Fruit fly (Drosophila melanogaster) whole organism, embryonic: ENCODE data around the gene CG15498.
A peak's percentile ranks its signal among the peaks of the same experiment; 100 is the strongest.

Source experiments
- Ada2b ChIP-seq: fragments of 200-800 bp; sonication (Bioruptor generic); IDR thresholded peaks from 2 replicates; pipeline ENCODE4 v1.3.6; 2022; ENCODE audit warnings: missing biosample characterization, missing genetic modification characterization
- CG10431 ChIP-seq: fragments of 200-800 bp; sonication (Bioruptor generic); optimal IDR thresholded peaks from 3 replicates; lab custom pipeline; 2018; ENCODE audit warnings: missing biosample characterization, mild to moderate bottlenecking, missing genetic modification characterization
- CG10959 ChIP-seq: fragments of 200-800 bp; sonication (Bioruptor generic); IDR thresholded peaks from 2 replicates; pipeline ENCODE4 v1.3.6; 2022; ENCODE audit warnings: missing biosample characterization, missing genetic modification characterization
- CG14050 ChIP-seq: fragments of 200-800 bp; sonication (Bioruptor generic); IDR thresholded peaks from 3 replicates; pipeline ENCODE4 v1.3.6; 2022; ENCODE audit warnings: missing biosample characterization, missing genetic modification characterization
- CG15269 ChIP-seq: fragments of 200-800 bp; sonication (Bioruptor generic); optimal IDR thresholded peaks from 2 replicates; lab custom pipeline; 2018; ENCODE audit warnings: missing biosample characterization, mild to moderate bottlenecking, missing genetic modification characterization, moderate library complexity
- CG1602 ChIP-seq: fragments of 200-800 bp; sonication (Bioruptor generic); optimal IDR thresholded peaks from 3 replicates; lab custom pipeline; 2016; ENCODE audit warnings: missing biosample characterization, missing genetic modification characterization
- CG18764 ChIP-seq: fragments of 200-800 bp; sonication (Bioruptor generic); optimal IDR thresholded peaks from 3 replicates; lab custom pipeline; 2016; ENCODE audit warnings: missing biosample characterization, missing genetic modification characterization
- CG30020 ChIP-seq: fragments of 200-800 bp; optimal IDR thresholded peaks from 2 replicates; lab custom pipeline; 2019; ENCODE audit warnings: missing biosample characterization, mild to moderate bottlenecking, missing genetic modification characterization, moderate library complexity
- CG31365 ChIP-seq: fragments of 200-800 bp; sonication (Bioruptor generic); optimal IDR thresholded peaks from 2 replicates; lab custom pipeline; 2018; ENCODE audit warnings: missing biosample characterization, mild to moderate bottlenecking, missing genetic modification characterization
- CG34376 ChIP-seq: fragments of 200-800 bp; sonication (Bioruptor generic); optimal IDR thresholded peaks from 2 replicates; lab custom pipeline; 2018; ENCODE audit warnings: missing biosample characterization, mild to moderate bottlenecking, missing genetic modification characterization
- CG3995 ChIP-seq: fragments of 200-800 bp; sonication (Bioruptor generic); optimal IDR thresholded peaks from 3 replicates; lab custom pipeline; 2016; ENCODE audit warnings: missing biosample characterization, missing genetic modification characterization
- CG4617 ChIP-seq: fragments of 200-800 bp; sonication (Bioruptor generic); optimal IDR thresholded peaks from 3 replicates; lab custom pipeline; 2016; ENCODE audit warnings: missing biosample characterization, missing genetic modification characterization, borderline replicate concordance
- CG6683 ChIP-seq: fragments of 200-800 bp; sonication (Bioruptor generic); optimal IDR thresholded peaks from 2 replicates; lab custom pipeline; 2017; ENCODE audit warnings: missing biosample characterization, mild to moderate bottlenecking, missing genetic modification characterization, missing genetic modification reagents
- D19A ChIP-seq: fragments of 200-800 bp; optimal IDR thresholded peaks from 3 replicates; lab custom pipeline; 2019; ENCODE audit warnings: missing biosample characterization, mild to moderate bottlenecking, missing genetic modification characterization, moderate library complexity
- Doc3 ChIP-seq: fragments of 200-800 bp; sonication (Bioruptor generic); IDR thresholded peaks from 3 replicates; pipeline ENCODE4 v1.3.6; 2022; ENCODE audit warnings: missing biosample characterization, missing genetic modification characterization; ENCODE audit not compliant: partially characterized antibody
- Dref ChIP-seq: fragments of 200-800 bp; sonication (Bioruptor generic); IDR thresholded peaks from 2 replicates; pipeline ENCODE4 v1.3.6; 2022; ENCODE audit warnings: missing biosample characterization, missing genetic modification characterization
- Drgx ChIP-seq: fragments of 200-800 bp; sonication (Bioruptor generic); IDR thresholded peaks from 2 replicates; pipeline ENCODE4 v1.3.6; 2022; ENCODE audit warnings: missing biosample characterization, missing genetic modification characterization
- Fer3 ChIP-seq: fragments of 200-800 bp; sonication (Bioruptor generic); optimal IDR thresholded peaks from 2 replicates; lab custom pipeline; 2018; ENCODE audit warnings: missing biosample characterization, mild to moderate bottlenecking, missing genetic modification characterization, moderate library complexity
- GATAe ChIP-seq: fragments of 200-800 bp; sonication (Bioruptor generic); conservative IDR thresholded peaks from 2 replicates; pipeline ENCODE4 v1.3.6; 2022; ENCODE audit warnings: missing biosample characterization, missing genetic modification characterization
- HLH3B ChIP-seq: fragments of 200-800 bp; sonication (Bioruptor generic); IDR thresholded peaks from 2 replicates; pipeline ENCODE4 v1.3.6; 2022; ENCODE audit warnings: missing biosample characterization, missing genetic modification characterization
- Mrtf ChIP-seq: fragments of 200-800 bp; sonication (Bioruptor generic); IDR thresholded peaks from 3 replicates; pipeline ENCODE4 v1.3.6; 2022; ENCODE audit warnings: missing biosample characterization, missing genetic modification characterization
- Optix ChIP-seq: fragments of 200-800 bp; sonication (Bioruptor generic); IDR thresholded peaks from 3 replicates; pipeline ENCODE4 v1.3.6; 2022; ENCODE audit warnings: missing biosample characterization, missing genetic modification characterization
- Sox100B ChIP-seq: fragments of 200-800 bp; sonication (Bioruptor generic); optimal IDR thresholded peaks from 3 replicates; lab custom pipeline; 2018; ENCODE audit warnings: missing biosample characterization, mild to moderate bottlenecking, missing genetic modification characterization
- Sry-δ ChIP-seq: fragments of 200-800 bp; sonication (Bioruptor generic); optimal IDR thresholded peaks from 2 replicates; lab custom pipeline; 2016; ENCODE audit warnings: missing biosample characterization, missing genetic modification characterization
- Usf ChIP-seq: fragments of 200-800 bp; sonication (Bioruptor generic); optimal IDR thresholded peaks from 2 replicates; lab custom pipeline; 2017; ENCODE audit warnings: missing genotype, missing biosample characterization, missing genetic modification characterization
- Xrp1 ChIP-seq: fragments of 200-800 bp; sonication (Bioruptor generic); IDR thresholded peaks from 2 replicates; pipeline ENCODE4 v1.3.6; 2022; ENCODE audit warnings: missing biosample characterization, missing genetic modification characterization
- ab ChIP-seq: fragments of 200-800 bp; sonication (Bioruptor generic); optimal IDR thresholded peaks from 2 replicates; lab custom pipeline; 2016; ENCODE audit warnings: missing biosample characterization, missing genetic modification characterization
- bbx ChIP-seq: fragments of 200-800 bp; sonication (Bioruptor generic); IDR thresholded peaks from 2 replicates; pipeline ENCODE4 v1.3.6; 2022; ENCODE audit warnings: missing biosample characterization, missing genetic modification characterization; ENCODE audit not compliant: partially characterized antibody
- corto ChIP-seq: fragments of 200-800 bp; sonication (Bioruptor generic); optimal IDR thresholded peaks from 2 replicates; lab custom pipeline; 2016; ENCODE audit warnings: missing biosample characterization, mild to moderate bottlenecking, missing genetic modification characterization, moderate library complexity
- crc ChIP-seq: fragments of 200-800 bp; sonication (Bioruptor generic); optimal IDR thresholded peaks from 2 replicates; lab custom pipeline; 2016; ENCODE audit warnings: missing biosample characterization, missing genetic modification characterization
- danr ChIP-seq: fragments of 200-800 bp; sonication (Bioruptor generic); IDR thresholded peaks from 2 replicates; pipeline ENCODE4 v1.3.6; 2022; ENCODE audit warnings: missing biosample characterization, missing genetic modification characterization
- dysf ChIP-seq: fragments of 200-800 bp; sonication (Bioruptor generic); IDR thresholded peaks from 3 replicates; pipeline ENCODE4 v1.3.6; 2022; ENCODE audit warnings: missing biosample characterization, missing genetic modification characterization
- gfzf ChIP-seq: fragments of 200-800 bp; sonication (Bioruptor generic); optimal IDR thresholded peaks from 2 replicates; lab custom pipeline; 2016; ENCODE audit warnings: missing biosample characterization, mild to moderate bottlenecking, missing genetic modification characterization, moderate library complexity
- hkb ChIP-seq, 2 experiments: fragments of 200-800 bp in 1 of 2; fragments of >200 bp in 1 of 2; sonication (Bioruptor generic) in 1 of 2; IDR thresholded peaks in 1 of 2; optimal IDR thresholded peaks in 1 of 2; 2 replicates each; pipeline versions ENCODE4 v1.3.6 to Lab custom; 2017 to 2022; ENCODE audit warnings: missing biosample characterization in 1 of 2, missing genetic modification characterization in 1 of 2
- jigr1 ChIP-seq: fragments of 200-800 bp; sonication (Bioruptor generic); IDR thresholded peaks from 3 replicates; pipeline ENCODE4 v1.3.6; 2022; ENCODE audit warnings: missing biosample characterization, missing genetic modification characterization
- lola ChIP-seq, 3 experiments: fragments of >200 bp in 2 of 3; fragments of 200-800 bp in 1 of 3; sonication (Bioruptor generic) in 1 of 3; optimal IDR thresholded peaks; 2 replicates each; lab custom pipeline; 2017 to 2019; ENCODE audit warnings: missing biosample characterization in 3 of 3, missing genetic modification characterization in 3 of 3, mild to moderate bottlenecking in 1 of 3, moderate library complexity in 1 of 3
- nmo ChIP-seq: fragments of 200-800 bp; sonication (Bioruptor generic); optimal IDR thresholded peaks from 2 replicates; lab custom pipeline; 2018; ENCODE audit warnings: missing biosample characterization, mild to moderate bottlenecking, missing genetic modification characterization, moderate library complexity
- odd ChIP-seq: fragments of 200-800 bp; sonication (Bioruptor generic); optimal IDR thresholded peaks from 2 replicates; lab custom pipeline; 2017; ENCODE audit warnings: missing biosample characterization, mild to moderate bottlenecking, missing genetic modification characterization
- pan ChIP-seq, 4 experiments: fragments of >200 bp in 3 of 4; fragments of 200-800 bp in 1 of 4; sonication (Bioruptor generic) in 1 of 4; optimal IDR thresholded peaks in 3 of 4; IDR thresholded peaks in 1 of 4; 2 replicates each; pipeline versions ENCODE4 v1.3.6 to Lab custom; 2017 to 2022; ENCODE audit warnings: missing biosample characterization in 2 of 4, missing genetic modification characterization in 2 of 4, mixed read lengths in 1 of 4
- row ChIP-seq: fragments of 200-800 bp; sonication (Bioruptor generic); IDR thresholded peaks from 3 replicates; pipeline ENCODE4 v1.3.6; 2022; ENCODE audit warnings: missing biosample characterization, missing genetic modification characterization
- sc ChIP-seq, 3 experiments: fragments of >200 bp in 2 of 3; fragments of 200-800 bp in 1 of 3; sonication (Bioruptor generic) in 1 of 3; optimal IDR thresholded peaks; 2 replicates in 2 of 3; 3 replicates in 1 of 3; lab custom pipeline; 2017; ENCODE audit warnings: mild to moderate bottlenecking in 1 of 3, missing biosample characterization in 1 of 3, missing genetic modification characterization in 1 of 3, missing genetic modification reagents in 1 of 3
- sens ChIP-seq: fragments of 200-800 bp; sonication (Bioruptor generic); peaks from one replicate; lab custom pipeline; 2016; ENCODE audit warnings: missing biosample characterization, missing genetic modification characterization
- sima ChIP-seq: fragments of 200-800 bp; sonication (Bioruptor generic); optimal IDR thresholded peaks from 2 replicates; lab custom pipeline; 2016; ENCODE audit warnings: missing biosample characterization, missing genetic modification characterization
- slp2 ChIP-seq: fragments of 200-800 bp; sonication (Bioruptor generic); optimal IDR thresholded peaks from 2 replicates; lab custom pipeline; 2016; ENCODE audit warnings: missing biosample characterization, missing genetic modification characterization
- sr ChIP-seq: fragments of 200-800 bp; sonication (Bioruptor generic); IDR thresholded peaks from 3 replicates; pipeline ENCODE4 v1.3.6; 2022; ENCODE audit warnings: missing biosample characterization, missing genetic modification characterization
- tin ChIP-seq: fragments of 200-800 bp; sonication (Bioruptor generic); optimal IDR thresholded peaks from 3 replicates; lab custom pipeline; 2016; ENCODE audit warnings: missing biosample characterization, missing genetic modification characterization
- usp ChIP-seq: fragments of >200 bp; optimal IDR thresholded peaks from 2 replicates; lab custom pipeline; 2017; ENCODE audit warnings: missing biosample characterization, missing genetic modification characterization

The CG15498 gene

DNA sequence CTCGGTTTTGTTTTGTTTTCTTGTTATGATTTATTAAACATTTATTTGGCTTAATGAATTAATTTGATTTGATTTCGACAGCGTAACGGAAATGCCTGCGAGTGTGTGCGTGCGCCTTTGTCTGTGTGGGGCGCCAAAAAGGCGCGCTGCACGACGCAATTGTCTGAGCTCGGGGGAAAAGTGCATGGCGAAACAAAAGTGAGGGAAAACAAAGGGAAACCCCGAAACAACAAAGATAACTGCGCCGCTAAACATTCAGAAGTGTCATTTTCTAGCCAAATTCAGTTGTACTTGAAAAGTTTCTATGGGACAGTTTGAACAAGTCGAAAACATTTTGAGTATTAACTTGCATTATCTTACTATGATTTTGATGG is 22.4 kb upstream of the CG15498 start (continued):
- TF ChIP-seq CG10959 (GFP tag; lab: Robert Waterston, UW) (no peak), Fer3 (tag; lab: Kevin White, UChicago) (no peak), hkb (optimal IDR thresholded peaks at IDR 0.05; lab: Kevin White, UChicago) (no peak), hkb (GFP tag; IDR thresholded peaks at IDR 0.05; lab: Robert Waterston, UW) (no peak), CG3995 (GFP tag; lab: Kevin White, UChicago) (no peak), CG10431 (GFP tag; lab: Kevin White, UChicago) (peak; percentile 76), pan (optimal IDR thresholded peaks at IDR 0.05; lab: Kevin White, UChicago) (no peak), pan (GFP tag; optimal IDR thresholded peaks at IDR 0.05 in 1 of 2, IDR thresholded peaks at IDR 0.05 in 1 of 2) (no peak), Sry-δ (GFP tag; lab: Kevin White, UChicago) (no peak), Xrp1 (GFP tag; lab: Robert Waterston, UW) (no peak), dysf (peak; percentile 23; the same call in 1 of the 3 replicates), sens (GFP tag; lab: Kevin White, UChicago) (peak; percentile 51), sc (optimal IDR thresholded peaks at IDR 0.05; lab: Kevin White, UChicago) (no peak), sc (GFP tag; optimal IDR thresholded peaks at IDR 0.05; lab: Kevin White, UChicago) (no peak), bbx (GFP tag; lab: Robert Waterston, UW) (no peak), Sox100B (GFP tag; lab: Kevin White, UChicago) (no peak), Ada2b (peak; percentile 21; the same call in 1 of the 2 replicates), row (GFP tag; lab: Robert Waterston, UW) (0 out of 3 replicates have a peak, but pooled peaks have one; percentile 25), odd (GFP tag; lab: Kevin White, UChicago) (no peak), corto (GFP tag; lab: Kevin White, UChicago) (no peak), CG18764 (peak; percentile 92)

DNA sequence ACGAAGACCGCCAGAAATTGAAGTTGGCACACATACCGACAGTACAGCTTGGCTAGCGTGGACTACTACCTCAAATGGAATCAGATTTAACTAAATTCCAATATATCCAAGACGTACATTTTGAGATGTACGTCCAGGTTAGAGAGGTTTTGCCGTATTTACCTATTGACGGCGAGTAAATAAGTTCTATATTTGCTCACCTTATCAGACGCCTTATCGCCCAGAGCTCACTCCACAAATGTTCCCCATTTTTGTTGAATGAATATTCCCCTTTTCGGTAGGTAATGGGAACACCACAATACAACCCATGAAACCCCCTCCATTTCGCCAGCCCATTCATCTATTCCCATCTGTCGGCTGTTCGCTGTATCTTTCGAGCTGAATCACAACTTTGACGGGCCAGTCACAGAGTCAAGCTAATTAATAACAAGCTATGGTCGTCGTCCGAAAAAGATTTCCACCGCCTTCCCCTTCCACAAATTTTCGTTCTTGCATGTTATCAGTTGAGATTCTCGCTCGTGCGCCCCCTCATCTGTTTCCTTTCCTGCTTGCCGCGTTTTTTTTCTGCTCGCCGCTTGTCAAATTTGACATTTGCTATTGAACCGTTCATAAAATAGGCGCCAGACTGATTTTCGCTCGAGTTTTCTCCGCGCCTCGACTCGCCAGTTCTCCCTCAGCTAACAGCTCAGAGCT is 21.9 kb upstream of the CG15498 start:
- no peak for TF ChIP-seq Doc3
- no peak for TF ChIP-seq usp (GFP tag; lab: Kevin White, UChicago)
- peak; percentile 75 for TF ChIP-seq D19A (tag; lab: Kevin White, UChicago)
- peak in 1 of 3 experiments; percentile 90 for TF ChIP-seq lola (GFP tag; optimal IDR thresholded peaks at IDR 0.05; lab: Kevin White, UChicago)
- TF ChIP-seq GATAe (GFP tag; lab: Robert Waterston, UW), result peak; percentile 76
- TF ChIP-seq Drgx (GFP tag; lab: Robert Waterston, UW), result peak; percentile 70; the same call in 1 of the 2 replicates
- TF ChIP-seq sima (GFP tag; lab: Kevin White, UChicago), result peak; percentile 86
- TF ChIP-seq Usf (GFP tag; lab: Kevin White, UChicago), result peak; percentile 80
- TF ChIP-seq sr (GFP tag; lab: Robert Waterston, UW), result peak; percentile 93
- no peak for TF ChIP-seq Dref
- peak; percentile 93 for TF ChIP-seq slp2
- TF ChIP-seq Mrtf (GFP tag; lab: Robert Waterston, UW), result peak; percentile 86
- TF ChIP-seq CG6683 (GFP tag; lab: Kevin White, UChicago), result peak; percentile 92
- peak; percentile 92 for TF ChIP-seq Optix (GFP tag; lab: Robert Waterston, UW)
- peak; percentile 100 for TF ChIP-seq sens (GFP tag; lab: Kevin White, UChicago)
- TF ChIP-seq CG31365, result peak; percentile 85
- peak; percentile 54 for TF ChIP-seq CG30020 (tag; lab: Kevin White, UChicago)
- peak; percentile 93 for TF ChIP-seq HLH3B (GFP tag; lab: Robert Waterston, UW)
- peak; percentile 72 for TF ChIP-seq ab (GFP tag; lab: Kevin White, UChicago)
- peak; percentile 89 for TF ChIP-seq danr
- TF ChIP-seq tin (GFP tag; lab: Kevin White, UChicago), result peak; percentile 88
- TF ChIP-seq CG1602 (GFP tag; lab: Kevin White, UChicago), result peak; percentile 94
- TF ChIP-seq crc (GFP tag; lab: Kevin White, UChicago), result peak; percentile 92
- TF ChIP-seq CG3995 (GFP tag; lab: Kevin White, UChicago), result peak; percentile 68
- peak; percentile 80 for TF ChIP-seq CG34376 (GFP tag; lab: Kevin White, UChicago)
- peak; percentile 81 for TF ChIP-seq CG14050 (GFP tag; lab: Robert Waterston, UW)
- no peak for TF ChIP-seq pan (optimal IDR thresholded peaks at IDR 0.05; lab: Kevin White, UChicago)
- peak in 1 of 2 experiments; percentile 93 for TF ChIP-seq pan (GFP tag; optimal IDR thresholded peaks at IDR 0.05 in 1 of 2, IDR thresholded peaks at IDR 0.05 in 1 of 2)
- peak; percentile 17 for TF ChIP-seq gfzf (GFP tag; lab: Kevin White, UChicago)
- peak; percentile 73 for TF ChIP-seq nmo
- peak; percentile 84 for TF ChIP-seq CG4617
- TF ChIP-seq jigr1 (GFP tag; lab: Robert Waterston, UW), result peak; percentile 70
- peak; percentile 79 for TF ChIP-seq CG15269 (tag; lab: Kevin White, UChicago)
